Worm (Caenorhabditis elegans): ENCODE results near the gene asp-13.

Gene asp-13

ce11 chrV:8636907-8637306, 6.1 kb downstream of the asp-13 start, which contains the start of gene grl-12:
grl-12 (minus strand) TSS chrV:8637007.
- TF ChIP-seq scrt-1 (GFP tag; IDR thresholded peaks at IDR 0.05), result no peak
- TF ChIP-seq hmg-4 (GFP tag; optimal IDR thresholded peaks at IDR 0.05), result no peak

- TF ChIP-seq ama-1 (optimal IDR thresholded peaks at IDR 0.05) (no peak), pes-1 (GFP tag; IDR thresholded peaks at IDR 0.05) (no peak), ets-7 (tag; optimal IDR thresholded peaks at IDR 0.05) (no peak)
Observed at ce11 chrV:8635575-8635974, 7.4 kb downstream of the asp-13 start, which contains the start of gene oac-29. oac-29 (minus strand) TSS chrV:8635675.

ce11 chrV:8632788-8633187, 10.2 kb downstream of the asp-13 start:
- TF ChIP-seq sea-1 (GFP tag; conservative IDR thresholded peaks at IDR 0.05) (no peak), aly-1 (tag; optimal IDR thresholded peaks at IDR 0.05) (no peak), F13C5.2 (tag; optimal IDR thresholded peaks at IDR 0.05) (no peak), tbx-37 (GFP tag; conservative IDR thresholded peaks at IDR 0.05) (no peak), hnd-1 (tag; optimal IDR thresholded peaks at IDR 0.05) (no peak), ceh-13 (GFP tag; optimal IDR thresholded peaks at IDR 0.05) (no peak), flt-1 (GFP tag; IDR thresholded peaks at IDR 0.05) (no peak), hmg-4 (GFP tag; optimal IDR thresholded peaks at IDR 0.05) (no peak), ets-7 (tag; optimal IDR thresholded peaks at IDR 0.05) (no peak), scrt-1 (GFP tag; IDR thresholded peaks at IDR 0.05) (no peak), B0310.2 (tag; optimal IDR thresholded peaks at IDR 0.05) (no peak), pes-1 (GFP tag; IDR thresholded peaks at IDR 0.05) (no peak), ceh-36 (tag; optimal IDR thresholded peaks at IDR 0.05) (no peak), tbx-11 (GFP tag; IDR thresholded peaks at IDR 0.05) (no peak), ama-1 (optimal IDR thresholded peaks at IDR 0.05) (no peak), hmbx-1 (tag; optimal IDR thresholded peaks at IDR 0.05) (no peak), tra-4 (tag; optimal IDR thresholded peaks at IDR 0.05) (no peak)

- TF ChIP-seq ceh-36 (tag; optimal IDR thresholded peaks at IDR 0.05), result peak; percentile 23
- no peak; the same call in 1 of the 2 replicates for TF ChIP-seq flt-1 (GFP tag; IDR thresholded peaks at IDR 0.05)
- no peak for TF ChIP-seq tra-4 (tag; optimal IDR thresholded peaks at IDR 0.05)
- TF ChIP-seq ceh-13 (GFP tag; optimal IDR thresholded peaks at IDR 0.05), result no peak
- no peak for TF ChIP-seq B0310.2 (tag; optimal IDR thresholded peaks at IDR 0.05)
- TF ChIP-seq scrt-1 (GFP tag; IDR thresholded peaks at IDR 0.05), result peak; percentile 65; the same call in 1 of the 2 replicates
- peak; percentile 28 for TF ChIP-seq hnd-1 (tag; optimal IDR thresholded peaks at IDR 0.05)
- TF ChIP-seq sea-1 (GFP tag; conservative IDR thresholded peaks at IDR 0.05), result peak; percentile 73
- no peak for TF ChIP-seq hmbx-1 (tag; optimal IDR thresholded peaks at IDR 0.05)
- TF ChIP-seq tbx-37 (GFP tag; conservative IDR thresholded peaks at IDR 0.05), result peak; percentile 20; the same call in 1 of the 2 replicates
- TF ChIP-seq ets-7 (tag; optimal IDR thresholded peaks at IDR 0.05), result peak; percentile 33
- TF ChIP-seq aly-1 (tag; optimal IDR thresholded peaks at IDR 0.05), result peak; percentile 43
- TF ChIP-seq hmg-4 (GFP tag; optimal IDR thresholded peaks at IDR 0.05), result no peak
- TF ChIP-seq F13C5.2 (tag; optimal IDR thresholded peaks at IDR 0.05), result peak; percentile 77
- TF ChIP-seq tbx-11 (GFP tag; IDR thresholded peaks at IDR 0.05), result peak; percentile 71; the same call in 1 of the 2 replicates
- peak; percentile 67 for TF ChIP-seq pes-1 (GFP tag; IDR thresholded peaks at IDR 0.05)
- no peak for TF ChIP-seq ama-1 (optimal IDR thresholded peaks at IDR 0.05)
Observed at ce11 chrV:8631277-8631765, 11.7 kb downstream of the asp-13 start, which contains the start of gene atg-18. atg-18 (minus strand) TSS chrV:8631327.

ce11 chrV:8629029-8629428, 14.0 kb downstream of the asp-13 start, which contains the start of gene F41E6.12:
F41E6.12 (minus strand) TSS chrV:8629129.
- no peak for TF ChIP-seq ama-1 (optimal IDR thresholded peaks at IDR 0.05)
- TF ChIP-seq flt-1 (GFP tag; IDR thresholded peaks at IDR 0.05), result no peak
- no peak for TF ChIP-seq scrt-1 (GFP tag; IDR thresholded peaks at IDR 0.05)
- TF ChIP-seq pes-1 (GFP tag; IDR thresholded peaks at IDR 0.05), result no peak
- TF ChIP-seq hnd-1 (tag; optimal IDR thresholded peaks at IDR 0.05), result no peak
- no peak for TF ChIP-seq tra-4 (tag; optimal IDR thresholded peaks at IDR 0.05)
- no peak for TF ChIP-seq F13C5.2 (tag; optimal IDR thresholded peaks at IDR 0.05)
- no peak for TF ChIP-seq tbx-11 (GFP tag; IDR thresholded peaks at IDR 0.05)

ce11 chrV:8627580-8627979, 15.4 kb downstream of the asp-13 start:
- TF ChIP-seq ceh-36 (tag; optimal IDR thresholded peaks at IDR 0.05) (no peak), hnd-1 (tag; optimal IDR thresholded peaks at IDR 0.05) (no peak), sea-1 (GFP tag; conservative IDR thresholded peaks at IDR 0.05) (no peak), hmg-4 (GFP tag; optimal IDR thresholded peaks at IDR 0.05) (no peak), ama-1 (optimal IDR thresholded peaks at IDR 0.05) (no peak), tra-4 (tag; optimal IDR thresholded peaks at IDR 0.05) (no peak), F13C5.2 (tag; optimal IDR thresholded peaks at IDR 0.05) (no peak), ets-7 (tag; optimal IDR thresholded peaks at IDR 0.05) (no peak), B0310.2 (tag; optimal IDR thresholded peaks at IDR 0.05) (no peak), tbx-11 (GFP tag; IDR thresholded peaks at IDR 0.05) (no peak), tbx-37 (GFP tag; conservative IDR thresholded peaks at IDR 0.05) (no peak), hmbx-1 (tag; optimal IDR thresholded peaks at IDR 0.05) (no peak)

ce11 chrV:8626406-8626805, 16.6 kb downstream of the asp-13 start:
- TF ChIP-seq ama-1 (optimal IDR thresholded peaks at IDR 0.05) (no peak), ceh-36 (tag; optimal IDR thresholded peaks at IDR 0.05) (no peak), aly-1 (tag; optimal IDR thresholded peaks at IDR 0.05) (no peak), sea-1 (GFP tag; conservative IDR thresholded peaks at IDR 0.05) (no peak), tbx-11 (GFP tag; IDR thresholded peaks at IDR 0.05) (no peak), flt-1 (GFP tag; IDR thresholded peaks at IDR 0.05) (no peak), tbx-37 (GFP tag; conservative IDR thresholded peaks at IDR 0.05) (no peak), hnd-1 (tag; optimal IDR thresholded peaks at IDR 0.05) (no peak), tra-4 (tag; optimal IDR thresholded peaks at IDR 0.05) (no peak), ets-7 (tag; optimal IDR thresholded peaks at IDR 0.05) (no peak), pes-1 (GFP tag; IDR thresholded peaks at IDR 0.05) (no peak), scrt-1 (GFP tag; IDR thresholded peaks at IDR 0.05) (no peak), ceh-13 (GFP tag; optimal IDR thresholded peaks at IDR 0.05) (no peak), hmg-4 (GFP tag; optimal IDR thresholded peaks at IDR 0.05) (no peak), hmbx-1 (tag; optimal IDR thresholded peaks at IDR 0.05) (no peak), F13C5.2 (tag; optimal IDR thresholded peaks at IDR 0.05) (no peak), B0310.2 (tag; optimal IDR thresholded peaks at IDR 0.05) (no peak)
